Worm (Caenorhabditis elegans) whole organism, dauer: ENCODE measurements around the gene C33H5.1.

Experiments
- unc-62 ChIP-seq: sonication (generic microtip); optimal IDR thresholded peaks from 2 replicates; lab custom pipeline; 2017; ENCODE audit warnings: missing biosample characterization, missing genetic modification reagents, missing genetic modification characterization

The C33H5.1 gene

ce11 chrIV:7791821-7792446 is 16.8 kb upstream of the C33H5.1 start, which contains the start of gene C33H5.13:
Gene C33H5.13 (minus strand): TSS chrIV:7792263.
- TF ChIP-seq unc-62 (GFP tag; lab: Kevin White, UChicago), result no peak

ce11 chrIV:7794709-7795108 is 14.0 kb upstream of the C33H5.1 start, which contains the start of gene ntp-1:
Gene ntp-1 (minus strand): TSS chrIV:7794809.
- TF ChIP-seq unc-62 (GFP tag; lab: Kevin White, UChicago), result no peak

ce11 chrIV:7796432-7797113 is 12.1 kb upstream of the C33H5.1 start, which contains the start of gene sgo-1:
Gene sgo-1 (minus strand): TSS chrIV:7796482.
- no peak for TF ChIP-seq unc-62 (GFP tag; lab: Kevin White, UChicago)

ce11 chrIV:7800338-7800737 is 8.4 kb upstream of the C33H5.1 start:
- TF ChIP-seq unc-62 (GFP tag; lab: Kevin White, UChicago), result no peak

ce11 chrIV:7803250-7803649 is 5.5 kb upstream of the C33H5.1 start, which contains the start of gene C33H5.16:
Gene C33H5.16 (minus strand): TSS chrIV:7803350.
- no peak for TF ChIP-seq unc-62 (GFP tag; lab: Kevin White, UChicago)

- no peak for TF ChIP-seq unc-62 (GFP tag; lab: Kevin White, UChicago)
These were observed 4.0 kb upstream of the C33H5.1 start, which contains the start of gene C33H5.2 for ce11 chrIV:7804740-7805139. Gene C33H5.2 (plus strand): TSS chrIV:7805040.

ce11 chrIV:7812709-7813108 is 4.0 kb downstream of the C33H5.1 start, which contains the start of gene zgpa-1:
Gene zgpa-1 (minus strand): TSS chrIV:7812809.
- no peak for TF ChIP-seq unc-62 (GFP tag; lab: Kevin White, UChicago)

- no peak for TF ChIP-seq unc-62 (GFP tag; lab: Kevin White, UChicago)
These were observed 7.0 kb downstream of the C33H5.1 start, which contains the start of gene cdgs-1 for ce11 chrIV:7815683-7816183. Gene cdgs-1 (minus strand): TSS chrIV:7815733.

ce11 chrIV:7816402-7817102 is 7.8 kb downstream of the C33H5.1 start:
- no peak for TF ChIP-seq unc-62 (GFP tag; lab: Kevin White, UChicago)

- TF ChIP-seq unc-62 (GFP tag; lab: Kevin White, UChicago), result no peak
These were observed 9.1 kb downstream of the C33H5.1 start, which contains the start of gene ric-3 for ce11 chrIV:7817852-7818251. Gene ric-3 (plus strand): TSS chrIV:7818251.

ce11 chrIV:7822524-7822923 is 13.8 kb downstream of the C33H5.1 start, which contains the start of gene T14A8.2:
Gene T14A8.2 (minus strand): TSS chrIV:7822624.
- no peak for TF ChIP-seq unc-62 (GFP tag; lab: Kevin White, UChicago)

- no peak for TF ChIP-seq unc-62 (GFP tag; lab: Kevin White, UChicago)
These were observed 15.9 kb downstream of the C33H5.1 start for ce11 chrIV:7824649-7825048.

ce11 chrIV:7829275-7829938 is 20.7 kb downstream of the C33H5.1 start, which contains the start of gene C06A6.4:
Gene C06A6.4 (minus strand): TSS chrIV:7829298.
- TF ChIP-seq unc-62 (GFP tag; lab: Kevin White, UChicago), result no peak

ce11 chrIV:7830151-7830550 is 21.4 kb downstream of the C33H5.1 start, which contains the start of gene mvb-12:
Gene mvb-12 (plus strand): TSS chrIV:7830525.
- no peak for TF ChIP-seq unc-62 (GFP tag; lab: Kevin White, UChicago)
